Worm (Caenorhabditis elegans): Measurements from ENCODE around the gene F18E3.12.

The F18E3.12 gene

ce11 chrV:7386052-7386573 is 28.7 kb upstream of the F18E3.12 start, which contains the start of gene srp-6:
TSS of gene srp-6 (minus strand) at chrV:7386102.
- TF ChIP-seq daf-12 (tag; optimal IDR thresholded peaks at IDR 0.05) (no peak), mdl-1 (tag; optimal IDR thresholded peaks at IDR 0.05) (no peak), pha-4 (tag; optimal IDR thresholded peaks at IDR 0.05) (peak; percentile 1)

DNA sequence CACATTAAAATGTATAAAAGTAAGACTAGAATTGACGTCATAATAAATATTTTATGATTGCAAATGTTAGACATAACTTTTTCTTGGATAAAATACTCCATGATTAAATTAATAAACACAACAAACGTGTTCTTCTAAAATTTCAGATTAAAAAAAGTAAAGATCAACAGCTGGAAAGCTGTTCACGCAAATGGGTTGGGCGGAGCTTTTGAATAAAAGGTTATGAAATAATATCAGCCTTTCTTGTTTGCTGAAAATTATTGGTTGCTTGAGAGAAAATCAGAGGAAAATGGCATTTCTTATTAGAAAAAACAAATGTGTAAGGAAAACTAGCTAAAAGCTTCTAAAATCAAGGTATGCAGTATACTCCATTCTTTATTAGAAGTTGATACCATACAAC is 27.0 kb upstream of the F18E3.12 start, which contains the start of gene C02H6.3:
Gene C02H6.3, minus strand, starts transcription at position 101 of the 400 bp plus-strand sequence.
- no peak for TF ChIP-seq elt-3 (tag; optimal IDR thresholded peaks at IDR 0.05)
- no peak for TF ChIP-seq ceh-28 (tag; optimal IDR thresholded peaks at IDR 0.05)
- no peak for TF ChIP-seq sea-2 (GFP tag; optimal IDR thresholded peaks at IDR 0.05)
- no peak for TF ChIP-seq eor-1 (tag; optimal IDR thresholded peaks at IDR 0.05)
- TF ChIP-seq fkh-2 (tag; optimal IDR thresholded peaks at IDR 0.05) = no peak
- no peak for TF ChIP-seq snpc-4 (tag; optimal IDR thresholded peaks at IDR 0.05)
- no peak for TF ChIP-seq egl-27 (tag; optimal IDR thresholded peaks at IDR 0.05)
- TF ChIP-seq nhr-25 (tag; optimal IDR thresholded peaks at IDR 0.05) = no peak
- TF ChIP-seq nhr-43 (tag; optimal IDR thresholded peaks at IDR 0.05; ENCODE audit: poor library complexity, severe bottlenecking) = no peak

DNA sequence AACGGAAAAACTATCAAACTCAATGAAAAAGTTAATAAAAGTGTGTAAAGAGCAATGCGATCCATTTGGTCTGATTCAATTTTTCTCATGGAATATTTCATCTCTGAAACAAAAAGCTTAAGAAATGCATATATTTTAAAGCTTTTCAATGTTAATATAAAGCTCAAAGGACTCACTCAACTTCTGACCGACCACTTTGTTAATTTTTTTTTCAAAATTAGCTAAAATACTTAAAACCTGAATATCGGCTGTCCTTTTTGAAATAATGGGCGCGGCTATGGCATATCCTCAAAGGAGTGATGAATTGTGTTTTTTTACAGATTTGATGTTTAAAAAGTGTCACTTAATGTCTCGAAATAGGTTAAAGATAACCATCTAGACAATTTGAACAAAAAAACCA is 25.0 kb upstream of the F18E3.12 start, which contains the start of gene C02H6.1:
Gene C02H6.1, minus strand, starts transcription at position 101 of the 400 bp plus-strand sequence.
- no peak for TF ChIP-seq snpc-4 (tag; optimal IDR thresholded peaks at IDR 0.05)
- no peak for TF ChIP-seq eor-1 (tag; optimal IDR thresholded peaks at IDR 0.05)
- no peak for TF ChIP-seq pqm-1 (tag; optimal IDR thresholded peaks at IDR 0.05)
- no peak for TF ChIP-seq hmg-11 (tag; optimal IDR thresholded peaks at IDR 0.05)
- TF ChIP-seq egl-27 (tag; optimal IDR thresholded peaks at IDR 0.05) = no peak
- TF ChIP-seq elt-1 (tag; optimal IDR thresholded peaks at IDR 0.05) = no peak
- no peak for TF ChIP-seq nhr-77 (tag; optimal IDR thresholded peaks at IDR 0.05)
- no peak for TF ChIP-seq unc-62 (GFP tag; optimal IDR thresholded peaks at IDR 0.05)
- TF ChIP-seq egl-5 (tag; optimal IDR thresholded peaks at IDR 0.05) = no peak
- TF ChIP-seq fkh-2 (tag; optimal IDR thresholded peaks at IDR 0.05) = no peak
- TF ChIP-seq ceh-28 (tag; optimal IDR thresholded peaks at IDR 0.05) = no peak
- no peak for TF ChIP-seq ztf-4 (tag; optimal IDR thresholded peaks at IDR 0.05)
- TF ChIP-seq unc-39 (tag; optimal IDR thresholded peaks at IDR 0.05) = no peak
- TF ChIP-seq nhr-25 (tag; optimal IDR thresholded peaks at IDR 0.05) = no peak
- no peak for TF ChIP-seq ZK546.5 (tag; optimal IDR thresholded peaks at IDR 0.05)
- no peak for TF ChIP-seq aly-2 (tag; optimal IDR thresholded peaks at IDR 0.05)
- no peak for TF ChIP-seq zag-1 (tag; optimal IDR thresholded peaks at IDR 0.05)

- peak; percentile 60 for TF ChIP-seq elt-2 (tag; optimal IDR thresholded peaks at IDR 0.05)
- TF ChIP-seq ceh-28 (tag; optimal IDR thresholded peaks at IDR 0.05) = no peak
- peak; percentile 9 for TF ChIP-seq pqm-1 (tag; optimal IDR thresholded peaks at IDR 0.05)
- TF ChIP-seq pha-4 (tag; optimal IDR thresholded peaks at IDR 0.05) = peak; percentile 48
These were observed 22.9 kb upstream of the F18E3.12 start, which contains the start of gene fbxa-105 for ce11 chrV:7391933-7392332. TSS of gene fbxa-105 (minus strand) at chrV:7392029.

ce11 chrV:7395359-7395758 is 19.4 kb upstream of the F18E3.12 start, which contains the start of gene srx-9:
TSS of gene srx-9 (minus strand) at chrV:7395459.
- TF ChIP-seq ceh-9 (tag; optimal IDR thresholded peaks at IDR 0.05) (no peak), unc-62 (GFP tag; optimal IDR thresholded peaks at IDR 0.05) (no peak), tbx-2 (tag; optimal IDR thresholded peaks at IDR 0.05) (no peak), ceh-82 (tag; optimal IDR thresholded peaks at IDR 0.05) (no peak), nhr-23 (tag; optimal IDR thresholded peaks at IDR 0.05) (no peak), R02D3.7 (tag; optimal IDR thresholded peaks at IDR 0.05) (no peak), nhr-237 (tag; optimal IDR thresholded peaks at IDR 0.05) (no peak), eor-1 (tag; optimal IDR thresholded peaks at IDR 0.05) (no peak), pqm-1 (tag; optimal IDR thresholded peaks at IDR 0.05) (no peak), sea-2 (GFP tag; optimal IDR thresholded peaks at IDR 0.05) (no peak), fkh-2 (tag; optimal IDR thresholded peaks at IDR 0.05) (no peak), egl-5 (tag; optimal IDR thresholded peaks at IDR 0.05) (no peak)

DNA sequence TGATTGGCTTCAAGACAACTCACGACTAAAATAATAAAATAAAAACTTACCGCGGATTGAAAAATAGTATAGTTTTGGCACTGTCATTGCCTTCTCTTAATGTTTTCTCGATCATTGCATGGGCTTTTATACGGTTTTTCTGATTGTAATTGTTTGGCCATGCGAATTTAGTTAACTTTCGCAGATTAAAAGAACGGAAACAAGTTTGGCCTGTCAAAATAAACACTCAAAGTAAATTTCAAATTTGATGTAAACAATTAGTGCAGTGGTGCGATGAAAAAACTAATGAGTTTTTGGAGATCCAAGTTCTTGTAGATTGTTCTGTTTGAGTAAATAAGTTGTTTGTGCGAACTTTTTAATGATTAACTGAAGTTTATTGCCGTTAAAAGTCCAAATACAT is 15.6 kb upstream of the F18E3.12 start, which contains the start of gene gst-41:
Gene gst-41, minus strand, starts transcription at position 101 of the 400 bp plus-strand sequence.
- TF ChIP-seq skn-1 (tag; optimal IDR thresholded peaks at IDR 0.05) = no peak
